Fruit fly (Drosophila melanogaster): ENCODE results near the gene CG42798.

dm6 chr3R:17403188-17403587 lies 3.3 kb upstream of the CG42798 start, which contains the start of gene CG34279:
- no peak for TF ChIP-seq CTCF (optimal IDR thresholded peaks at IDR 0.05)
- no peak for TF ChIP-seq CG8478 (optimal IDR thresholded peaks at IDR 0.05)

All from S2 (cell line).